Fruit fly (Drosophila melanogaster) whole organism, embryonic: ENCODE data around the gene cmet.

ENCODE experiments used
- B-H1 ChIP-seq: fragments of 200-800 bp; sonication (Bioruptor generic); IDR thresholded peaks from 3 replicates; pipeline ENCODE4 v1.3.6; 2022; ENCODE audit warnings: missing biosample characterization, missing genetic modification characterization
- C15 ChIP-seq: fragments of 200-800 bp; sonication (Bioruptor generic); IDR thresholded peaks from 3 replicates; pipeline ENCODE4 v1.3.6; 2022; ENCODE audit warnings: missing biosample characterization, missing genetic modification characterization
- CG10321 ChIP-seq: fragments of 200-800 bp; sonication (Bioruptor generic); IDR thresholded peaks from 2 replicates; pipeline ENCODE4 v1.3.6; 2022; ENCODE audit warnings: missing biosample characterization, missing genetic modification characterization
- CG10565 ChIP-seq: fragments of 200-800 bp; sonication (Bioruptor generic); optimal IDR thresholded peaks from 3 replicates; lab custom pipeline; 2016; ENCODE audit warnings: missing biosample characterization, mild to moderate bottlenecking, missing genetic modification characterization
- CG13287 ChIP-seq: fragments of 200-800 bp; sonication (Bioruptor generic); IDR thresholded peaks from 2 replicates; pipeline ENCODE4 v1.3.6; 2022; ENCODE audit warnings: missing biosample characterization, missing genetic modification characterization; ENCODE audit not compliant: partially characterized antibody
- CG13775 ChIP-seq: fragments of 200-800 bp; sonication (Bioruptor generic); optimal IDR thresholded peaks from 3 replicates; lab custom pipeline; 2017; ENCODE audit warnings: missing biosample characterization, mild to moderate bottlenecking, missing genetic modification characterization
- CG14050 ChIP-seq: fragments of 200-800 bp; sonication (Bioruptor generic); IDR thresholded peaks from 3 replicates; pipeline ENCODE4 v1.3.6; 2022; ENCODE audit warnings: missing biosample characterization, missing genetic modification characterization
- CG15269 ChIP-seq: fragments of 200-800 bp; sonication (Bioruptor generic); optimal IDR thresholded peaks from 2 replicates; lab custom pipeline; 2018; ENCODE audit warnings: missing biosample characterization, mild to moderate bottlenecking, missing genetic modification characterization, moderate library complexity
- CG18011 ChIP-seq: fragments of 200-800 bp; sonication (Bioruptor generic); optimal IDR thresholded peaks from 2 replicates; lab custom pipeline; 2017; ENCODE audit warnings: missing biosample characterization, missing genetic modification characterization, mild to moderate bottlenecking, moderate library complexity, missing genotype
- CG2875 ChIP-seq: fragments of 200-800 bp; sonication (Bioruptor generic); optimal IDR thresholded peaks from 2 replicates; lab custom pipeline; 2017; ENCODE audit warnings: missing biosample characterization, mild to moderate bottlenecking, missing genetic modification characterization, missing genetic modification reagents
- CG30431 ChIP-seq: fragments of 200-800 bp; sonication (Bioruptor generic); optimal IDR thresholded peaks from 2 replicates; lab custom pipeline; 2017; ENCODE audit warnings: missing biosample characterization, missing genetic modification characterization
- CG32767 ChIP-seq: fragments of 200-800 bp; sonication (Bioruptor generic); IDR thresholded peaks from 2 replicates; pipeline ENCODE4 v1.3.6; 2022; ENCODE audit warnings: missing biosample characterization, missing genetic modification characterization
- CG34422 ChIP-seq: fragments of 200-800 bp; sonication (Bioruptor generic); IDR thresholded peaks from 3 replicates; pipeline ENCODE4 v1.3.6; 2022; ENCODE audit warnings: missing biosample characterization, missing genetic modification characterization
- CG6683 ChIP-seq: fragments of 200-800 bp; sonication (Bioruptor generic); optimal IDR thresholded peaks from 2 replicates; lab custom pipeline; 2017; ENCODE audit warnings: missing biosample characterization, mild to moderate bottlenecking, missing genetic modification characterization, missing genetic modification reagents
- CG8924 ChIP-seq: fragments of 200-800 bp; optimal IDR thresholded peaks from 3 replicates; lab custom pipeline; 2019; ENCODE audit warnings: missing biosample characterization, mild to moderate bottlenecking, missing genetic modification characterization, moderate library complexity
- Dll ChIP-seq: fragments of 200-800 bp; sonication (Bioruptor generic); IDR thresholded peaks from 4 replicates; pipeline ENCODE4 v1.3.6; 2022; ENCODE audit warnings: missing biosample characterization, missing genetic modification characterization; ENCODE audit not compliant: partially characterized antibody
- Doc2 ChIP-seq: fragments of 200-800 bp; sonication (Bioruptor generic); IDR thresholded peaks from 2 replicates; pipeline ENCODE4 v1.3.6; 2022; ENCODE audit warnings: missing biosample characterization, missing genetic modification characterization
- Dp ChIP-seq: fragments of 200-800 bp; sonication (Bioruptor generic); optimal IDR thresholded peaks from 2 replicates; lab custom pipeline; 2018; ENCODE audit warnings: missing biosample characterization, mild to moderate bottlenecking, missing genetic modification characterization, moderate library complexity
- Gug ChIP-seq: fragments of 200-800 bp; sonication (Bioruptor generic); IDR thresholded peaks from 4 replicates; pipeline ENCODE4 v1.3.6; 2022; ENCODE audit warnings: missing biosample characterization, missing genetic modification characterization
- Hey ChIP-seq: fragments of 200-800 bp; sonication (Bioruptor generic); optimal IDR thresholded peaks from 3 replicates; lab custom pipeline; 2018; ENCODE audit warnings: missing biosample characterization, mild to moderate bottlenecking, missing genetic modification characterization
- HmgZ ChIP-seq: fragments of 200-800 bp; sonication (Bioruptor generic); optimal IDR thresholded peaks from 2 replicates; lab custom pipeline; 2018; ENCODE audit warnings: missing biosample characterization, mild to moderate bottlenecking, missing genetic modification characterization
- MBD-R2 ChIP-seq: fragments of 200-800 bp; sonication (Bioruptor generic); IDR thresholded peaks from 2 replicates; pipeline ENCODE4 v1.3.6; 2022; ENCODE audit warnings: missing biosample characterization, missing genetic modification characterization
- MTF-1 ChIP-seq: fragments of 200-800 bp; sonication (Bioruptor generic); optimal IDR thresholded peaks from 2 replicates; lab custom pipeline; 2018; ENCODE audit warnings: missing biosample characterization, mild to moderate bottlenecking, missing genetic modification characterization, borderline replicate concordance
- NK7.1 ChIP-seq: fragments of 200-800 bp; sonication (Bioruptor generic); optimal IDR thresholded peaks from 3 replicates; lab custom pipeline; 2016; ENCODE audit warnings: missing biosample characterization, missing genetic modification characterization
- Nf-YC ChIP-seq: fragments of 200-800 bp; optimal IDR thresholded peaks from 3 replicates; lab custom pipeline; 2019; ENCODE audit warnings: missing biosample characterization, mild to moderate bottlenecking, missing genetic modification characterization, moderate library complexity
- Stat92E ChIP-seq, 3 experiments: fragments of >200 bp in 2 of 3; fragments of 200-800 bp in 1 of 3; sonication (Bioruptor generic) in 1 of 3; optimal IDR thresholded peaks; 2 replicates each; lab custom pipeline; 2017 to 2019; ENCODE audit warnings: missing biosample characterization in 3 of 3, missing genetic modification characterization in 3 of 3, mild to moderate bottlenecking in 1 of 3, moderate library complexity in 1 of 3
- Taf1 ChIP-seq: fragments of 200-800 bp; sonication (Bioruptor generic); IDR thresholded peaks from 2 replicates; pipeline ENCODE4 v1.3.6; 2022; ENCODE audit warnings: missing biosample characterization, missing genetic modification characterization
- Tbp ChIP-seq: fragments of >200 bp; optimal IDR thresholded peaks from 2 replicates; lab custom pipeline; 2018; ENCODE audit warnings: missing biosample characterization, missing genetic modification characterization
- Xrp1 ChIP-seq: fragments of 200-800 bp; sonication (Bioruptor generic); IDR thresholded peaks from 2 replicates; pipeline ENCODE4 v1.3.6; 2022; ENCODE audit warnings: missing biosample characterization, missing genetic modification characterization
- amos ChIP-seq: fragments of 200-800 bp; sonication (Bioruptor generic); IDR thresholded peaks from 2 replicates; pipeline ENCODE4 v1.3.6; 2022; ENCODE audit warnings: missing biosample characterization, missing genetic modification characterization; ENCODE audit not compliant: partially characterized antibody
- chif ChIP-seq, 2 experiments: fragments of 200-800 bp; sonication (Bioruptor generic); optimal IDR thresholded peaks; 3 replicates each; lab custom pipeline; 2016; ENCODE audit warnings: missing biosample characterization in 2 of 2, missing genetic modification characterization in 2 of 2
- chn ChIP-seq: fragments of 200-800 bp; sonication (Bioruptor generic); optimal IDR thresholded peaks from 2 replicates; lab custom pipeline; 2016; ENCODE audit warnings: missing biosample characterization, missing genetic modification characterization
- fd64A ChIP-seq: fragments of 200-800 bp; sonication (Bioruptor generic); optimal IDR thresholded peaks from 3 replicates; lab custom pipeline; 2018; ENCODE audit warnings: missing biosample characterization, mild to moderate bottlenecking, missing genetic modification characterization
- gem ChIP-seq: fragments of 200-800 bp; sonication (Bioruptor generic); optimal IDR thresholded peaks from 2 replicates; lab custom pipeline; 2019; ENCODE audit warnings: missing biosample characterization, mild to moderate bottlenecking, missing genetic modification characterization, moderate library complexity
- jumu ChIP-seq: fragments of 200-800 bp; sonication (Bioruptor generic); optimal IDR thresholded peaks from 3 replicates; lab custom pipeline; 2016; ENCODE audit warnings: missing biosample characterization, missing genetic modification characterization
- kni ChIP-seq: fragments of 200-800 bp; sonication (Bioruptor generic); optimal IDR thresholded peaks from 3 replicates; lab custom pipeline; 2017; ENCODE audit warnings: mild to moderate bottlenecking, missing biosample characterization, missing genetic modification reagents, missing genetic modification characterization
- nau ChIP-seq: fragments of 200-800 bp; sonication (Bioruptor generic); optimal IDR thresholded peaks from 3 replicates; lab custom pipeline; 2017; ENCODE audit warnings: missing biosample characterization, mild to moderate bottlenecking, missing genetic modification characterization, missing genetic modification reagents
- onecut ChIP-seq: fragments of 200-800 bp; sonication (Bioruptor generic); IDR thresholded peaks from 2 replicates; pipeline ENCODE4 v1.3.6; 2022; ENCODE audit warnings: missing biosample characterization, missing genetic modification characterization
- pan ChIP-seq, 4 experiments: fragments of >200 bp in 3 of 4; fragments of 200-800 bp in 1 of 4; sonication (Bioruptor generic) in 1 of 4; optimal IDR thresholded peaks in 3 of 4; IDR thresholded peaks in 1 of 4; 2 replicates each; pipeline versions ENCODE4 v1.3.6 to Lab custom; 2017 to 2022; ENCODE audit warnings: missing biosample characterization in 2 of 4, missing genetic modification characterization in 2 of 4, mixed read lengths in 1 of 4
- psq ChIP-seq: fragments of 200-800 bp; sonication (Bioruptor generic); optimal IDR thresholded peaks from 2 replicates; lab custom pipeline; 2017; ENCODE audit warnings: missing biosample characterization, missing genetic modification characterization
- pzg ChIP-seq: fragments of 200-800 bp; sonication (Bioruptor generic); optimal IDR thresholded peaks from 3 replicates; lab custom pipeline; 2018; ENCODE audit warnings: missing biosample characterization, mild to moderate bottlenecking, missing genetic modification characterization, moderate library complexity
- sens-2 ChIP-seq: fragments of 200-800 bp; sonication (Bioruptor generic); IDR thresholded peaks from 2 replicates; pipeline ENCODE4 v1.3.6; 2022; ENCODE audit warnings: missing biosample characterization, missing genetic modification characterization
- shn ChIP-seq: fragments of 200-800 bp; sonication (Bioruptor generic); optimal IDR thresholded peaks from 3 replicates; lab custom pipeline; 2016; ENCODE audit warnings: missing biosample characterization, missing genetic modification characterization
- sim ChIP-seq: fragments of 200-800 bp; sonication (Bioruptor generic); IDR thresholded peaks from 2 replicates; pipeline ENCODE4 v1.3.6; 2022; ENCODE audit warnings: missing biosample characterization, missing genetic modification characterization
- sr ChIP-seq: fragments of 200-800 bp; sonication (Bioruptor generic); IDR thresholded peaks from 3 replicates; pipeline ENCODE4 v1.3.6; 2022; ENCODE audit warnings: missing biosample characterization, missing genetic modification characterization
- sug ChIP-seq: fragments of 200-800 bp; optimal IDR thresholded peaks from 2 replicates; lab custom pipeline; 2019; ENCODE audit warnings: missing biosample characterization, mild to moderate bottlenecking, missing genetic modification characterization, moderate library complexity
- trem ChIP-seq: fragments of 200-800 bp; optimal IDR thresholded peaks from 3 replicates; lab custom pipeline; 2019; ENCODE audit warnings: missing biosample characterization, mild to moderate bottlenecking, missing genetic modification characterization, moderate library complexity
- usp ChIP-seq: fragments of >200 bp; optimal IDR thresholded peaks from 2 replicates; lab custom pipeline; 2017; ENCODE audit warnings: missing biosample characterization, missing genetic modification characterization
- wor ChIP-seq: fragments of 200-800 bp; sonication (Bioruptor generic); IDR thresholded peaks from 2 replicates; pipeline ENCODE4 v1.3.6; 2022; ENCODE audit warnings: missing biosample characterization, missing genetic modification characterization
- z ChIP-seq: fragments of 200-800 bp; sonication (Bioruptor generic); IDR thresholded peaks from 3 replicates; pipeline ENCODE4 v1.3.6; 2022; ENCODE audit warnings: missing biosample characterization, missing genetic modification characterization
- zfh1 ChIP-seq: fragments of 200-800 bp; sonication (Bioruptor generic); IDR thresholded peaks from 3 replicates; pipeline ENCODE4 v1.3.6; 2022; ENCODE audit warnings: missing biosample characterization, missing genetic modification characterization

cmet gene

DNA sequence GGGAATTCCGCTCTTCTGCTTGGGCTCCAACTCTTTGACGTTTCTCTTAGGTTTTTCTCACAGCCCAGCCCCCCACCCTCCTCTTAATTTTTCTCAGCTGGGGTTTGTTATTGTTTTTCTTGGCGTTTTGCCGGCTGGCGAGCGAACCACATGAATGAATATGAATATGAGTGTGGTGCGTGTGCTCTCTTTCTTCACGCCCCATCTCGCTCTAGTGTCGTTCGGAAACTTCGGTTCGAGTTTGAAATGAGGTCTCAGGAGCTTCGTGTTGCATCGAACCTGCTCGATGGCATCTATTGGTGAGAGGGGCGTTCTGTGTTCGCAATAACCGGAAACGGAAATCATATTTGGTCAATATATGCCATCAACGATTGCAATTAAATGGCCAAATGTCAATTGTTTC is 47.5 kb downstream of the cmet start (continued):
- TF ChIP-seq psq (GFP tag; lab: Kevin White, UChicago) = no peak
- peak; percentile 12; the same call in 1 of the 2 replicates for TF ChIP-seq CG13287 (GFP tag; lab: Robert Waterston, UW)
- TF ChIP-seq CG14050 (GFP tag; lab: Robert Waterston, UW) = no peak
- TF ChIP-seq CG10321 (GFP tag; lab: Robert Waterston, UW) = peak; percentile 12; the same call in 1 of the 2 replicates
- no peak for TF ChIP-seq CG30431
- no peak for TF ChIP-seq wor
- TF ChIP-seq pzg = no peak
- TF ChIP-seq jumu (GFP tag; lab: Kevin White, UChicago) = no peak
- TF ChIP-seq pan (optimal IDR thresholded peaks at IDR 0.05; lab: Kevin White, UChicago) = no peak
- TF ChIP-seq pan (GFP tag; optimal IDR thresholded peaks at IDR 0.05 in 1 of 2, IDR thresholded peaks at IDR 0.05 in 1 of 2) = peak in 1 of 2 experiments; percentile 16
- TF ChIP-seq CG34422 (GFP tag; lab: Robert Waterston, UW) = peak; percentile 70; the same call in 1 of the 3 replicates
- no peak for TF ChIP-seq HmgZ (tag; lab: Kevin White, UChicago)
- no peak for TF ChIP-seq CG10565 (GFP tag; lab: Kevin White, UChicago)
- no peak for TF ChIP-seq sim (GFP tag; lab: Robert Waterston, UW)
- TF ChIP-seq onecut (GFP tag; lab: Robert Waterston, UW) = 0 out of 2 replicates have a peak, but pooled peaks have one; percentile 5
- TF ChIP-seq Hey = no peak
- TF ChIP-seq Taf1 = no peak
- TF ChIP-seq MBD-R2 (GFP tag; lab: Robert Waterston, UW) = no peak
- TF ChIP-seq Tbp (GFP tag; lab: Kevin White, UChicago) = no peak
- peak; percentile 85 for TF ChIP-seq z (GFP tag; lab: Robert Waterston, UW)
- TF ChIP-seq MTF-1 (GFP tag; lab: Kevin White, UChicago) = no peak
- no peak for TF ChIP-seq CG32767 (GFP tag; lab: Robert Waterston, UW)
- TF ChIP-seq nau = no peak
- TF ChIP-seq Doc2 = no peak
- no peak for TF ChIP-seq Xrp1 (GFP tag; lab: Robert Waterston, UW)
- TF ChIP-seq NK7.1 (GFP tag; lab: Kevin White, UChicago) = no peak
- TF ChIP-seq CG8924 = no peak
- no peak for TF ChIP-seq chif (GFP tag; optimal IDR thresholded peaks at IDR 0.05; lab: Kevin White, UChicago)
- TF ChIP-seq B-H1 (GFP tag; lab: Robert Waterston, UW) = no peak
- TF ChIP-seq Dll = no peak
- no peak for TF ChIP-seq shn (GFP tag; lab: Kevin White, UChicago)
- no peak for TF ChIP-seq CG2875 (GFP tag; lab: Kevin White, UChicago)
- TF ChIP-seq sug = peak; percentile 11
- no peak for TF ChIP-seq CG6683 (GFP tag; lab: Kevin White, UChicago)
- no peak for TF ChIP-seq CG13775
- TF ChIP-seq kni (GFP tag; lab: Kevin White, UChicago) = no peak
- no peak for TF ChIP-seq usp (GFP tag; lab: Kevin White, UChicago)
- no peak for TF ChIP-seq C15 (GFP tag; lab: Robert Waterston, UW)
- no peak for TF ChIP-seq CG18011 (GFP tag; lab: Kevin White, UChicago)
- TF ChIP-seq fd64A (GFP tag; lab: Kevin White, UChicago) = no peak
- TF ChIP-seq gem (tag; lab: Kevin White, UChicago) = no peak
- TF ChIP-seq Nf-YC (tag; lab: Kevin White, UChicago) = peak; percentile 57
- no peak for TF ChIP-seq amos (GFP tag; lab: Robert Waterston, UW)
- TF ChIP-seq chn (GFP tag; lab: Kevin White, UChicago) = no peak
- no peak for TF ChIP-seq Gug (GFP tag; lab: Robert Waterston, UW)
- TF ChIP-seq sens-2 (GFP tag; lab: Robert Waterston, UW) = no peak
- TF ChIP-seq trem = no peak
- no peak for TF ChIP-seq Stat92E (GFP tag; optimal IDR thresholded peaks at IDR 0.05; lab: Kevin White, UChicago)
- TF ChIP-seq sr (GFP tag; lab: Robert Waterston, UW) = no peak
- TF ChIP-seq CG15269 (tag; lab: Kevin White, UChicago) = no peak
- TF ChIP-seq zfh1 (GFP tag; lab: Robert Waterston, UW) = no peak
- TF ChIP-seq Dp (GFP tag; lab: Kevin White, UChicago) = no peak
